Worm (Caenorhabditis elegans) whole organism, L4 larva: ENCODE measurements around the gene srn-1.

Experiments
- D1046.2 ChIP-seq: fragments of 200-800 bp; sonication (Bioruptor generic); IDR thresholded peaks from 2 replicates; pipeline ENCODE4 v1.3.6; 2022; ENCODE audit warnings: missing genetic modification characterization, missing compliant biosample characterization
- F10B5.3 ChIP-seq: sonication (generic microtip); optimal IDR thresholded peaks from 2 replicates; lab custom pipeline; 2016; ENCODE audit warnings: mild to moderate bottlenecking, missing genetic modification characterization, missing compliant biosample characterization
- F26F4.8 ChIP-seq: fragments of 200-800 bp; sonication (Bioruptor generic); conservative IDR thresholded peaks from 2 replicates; pipeline ENCODE4 v1.3.6; 2022; ENCODE audit warnings: missing genetic modification characterization, missing compliant biosample characterization
- T26A8.4 ChIP-seq: fragments of 200-800 bp; sonication (Bioruptor generic); IDR thresholded peaks from 2 replicates; pipeline ENCODE4 v1.3.6; 2022; ENCODE audit warnings: missing genetic modification characterization, missing compliant biosample characterization
- Y48G9A.11 ChIP-seq: fragments of 200-800 bp; sonication (Bioruptor generic); IDR thresholded peaks from 2 replicates; pipeline ENCODE4 v1.3.6; 2022; ENCODE audit warnings: missing genetic modification reagents, missing genetic modification characterization, missing compliant biosample characterization
- Y5F2A.4 ChIP-seq: fragments of 200-800 bp; sonication (Bioruptor generic); optimal IDR thresholded peaks from 2 replicates; lab custom pipeline; 2018; ENCODE audit warnings: mild to moderate bottlenecking, missing genetic modification characterization, missing compliant biosample characterization
- Y75B8A.6 ChIP-seq: fragments of 200-800 bp; sonication (Bioruptor generic); IDR thresholded peaks from 2 replicates; pipeline ENCODE4 v1.3.6; 2022; ENCODE audit warnings: missing genetic modification reagents, missing genetic modification characterization, missing compliant biosample characterization
- ZK337.2 ChIP-seq: fragments of 200-800 bp; sonication (Bioruptor generic); IDR thresholded peaks from 2 replicates; pipeline ENCODE4 v1.3.6; 2022; ENCODE audit warnings: missing genetic modification reagents, missing genetic modification characterization, missing compliant biosample characterization
- ZK546.5 ChIP-seq, 2 experiments: sonication (generic microtip); optimal IDR thresholded peaks; 2 replicates each; lab custom pipeline; 2017; ENCODE audit warnings: missing biosample characterization in 2 of 2, missing genetic modification characterization in 2 of 2
- ama-1 ChIP-seq: fragments of 150-350 bp; optimal IDR thresholded peaks from 2 replicates; lab custom pipeline; 2014; ENCODE audit warnings: inconsistent platforms, mixed read lengths
- attf-4 ChIP-seq: sonication (generic microtip); optimal IDR thresholded peaks from 3 replicates; lab custom pipeline; 2017; ENCODE audit warnings: missing biosample characterization, missing genetic modification characterization
- ceh-28 ChIP-seq: fragments of 150-350 bp; optimal IDR thresholded peaks from 2 replicates; lab custom pipeline; 2014; ENCODE audit warnings: missing biosample characterization, missing genetic modification reagents, missing genetic modification characterization
- ceh-32 ChIP-seq: sonication (generic microtip); optimal IDR thresholded peaks from 2 replicates; lab custom pipeline; 2016; ENCODE audit warnings: mild to moderate bottlenecking, missing genetic modification characterization, missing compliant biosample characterization; ENCODE audit not compliant: poor library complexity
- ceh-44 ChIP-seq: fragments of 200-800 bp; sonication (Bioruptor generic); IDR thresholded peaks from 2 replicates; pipeline ENCODE4 v1.3.6; 2022; ENCODE audit warnings: missing genetic modification reagents, missing genetic modification characterization, missing compliant biosample characterization
- ceh-82 ChIP-seq: sonication (generic microtip); optimal IDR thresholded peaks from 2 replicates; lab custom pipeline; 2017; ENCODE audit warnings: missing biosample characterization, missing genetic modification characterization
- ces-1 ChIP-seq: fragments of 150-350 bp; sonication (generic microtip); optimal IDR thresholded peaks from 4 replicates; lab custom pipeline; 2014; ENCODE audit warnings: missing biosample characterization, missing genetic modification reagents, missing genetic modification characterization
- cey-2 ChIP-seq: sonication (generic microtip); optimal IDR thresholded peaks from 3 replicates; lab custom pipeline; 2017; ENCODE audit warnings: missing genetic modification characterization, mild to moderate bottlenecking, missing compliant biosample characterization, antibody characterized with exemption, borderline replicate concordance; ENCODE audit not compliant: insufficient read depth
- daf-16 ChIP-seq, 3 experiments: sonication (generic microtip); optimal IDR thresholded peaks; 2 replicates each; lab custom pipeline; 2016 to 2017; ENCODE audit warnings: missing genetic modification characterization in 3 of 3, missing genetic modification reagents in 3 of 3, mild to moderate bottlenecking in 2 of 3, missing compliant biosample characterization in 2 of 3, missing biosample characterization in 1 of 3, moderate library complexity in 1 of 3
- daf-8 ChIP-seq: fragments of 200-800 bp; sonication (Bioruptor generic); IDR thresholded peaks from 2 replicates; pipeline ENCODE4 v1.3.6; 2022; ENCODE audit warnings: missing genetic modification characterization, missing compliant biosample characterization
- dmd-8 ChIP-seq: fragments of 200-800 bp; sonication (Bioruptor generic); IDR thresholded peaks from 2 replicates; pipeline ENCODE4 v1.3.6; 2022; ENCODE audit warnings: missing genetic modification characterization, missing compliant biosample characterization
- dpl-1 ChIP-seq: fragments of 150-350 bp; optimal IDR thresholded peaks from 2 replicates; lab custom pipeline; 2014; ENCODE audit warnings: missing biosample characterization, missing genetic modification reagents, missing genetic modification characterization
- duxl-1 ChIP-seq: sonication (generic microtip); optimal IDR thresholded peaks from 2 replicates; lab custom pipeline; 2016; ENCODE audit warnings: mild to moderate bottlenecking, missing genetic modification characterization, moderate library complexity, missing compliant biosample characterization; ENCODE audit not compliant: poor library complexity
- egl-27 ChIP-seq: sonication (generic microtip); optimal IDR thresholded peaks from 3 replicates; lab custom pipeline; 2017; ENCODE audit warnings: missing biosample characterization, missing genetic modification reagents, missing genetic modification characterization
- egl-43 ChIP-seq: fragments of 200-800 bp; sonication (Bioruptor generic); IDR thresholded peaks from 2 replicates; pipeline ENCODE4 v1.3.6; 2022; ENCODE audit warnings: missing genetic modification reagents, missing genetic modification characterization, missing compliant biosample characterization
- hlh-11 ChIP-seq: fragments of 200-800 bp; sonication (Bioruptor generic); optimal IDR thresholded peaks from 2 replicates; lab custom pipeline; 2018; ENCODE audit warnings: mild to moderate bottlenecking, missing genetic modification characterization, missing compliant biosample characterization
- hmg-1.1 ChIP-seq: fragments of 200-800 bp; sonication (Bioruptor generic); IDR thresholded peaks from 2 replicates; pipeline ENCODE4 v1.3.6; 2022; ENCODE audit warnings: missing genetic modification reagents, missing genetic modification characterization, missing compliant biosample characterization
- jun-1 ChIP-seq: fragments of 150-350 bp; optimal IDR thresholded peaks from 2 replicates; lab custom pipeline; 2014; ENCODE audit warnings: missing biosample characterization, missing genetic modification reagents, missing genetic modification characterization
- lin-1 ChIP-seq: fragments of 200-800 bp; sonication (Bioruptor generic); IDR thresholded peaks from 2 replicates; pipeline ENCODE4 v1.3.6; 2022; ENCODE audit warnings: missing genetic modification reagents, missing genetic modification characterization, missing compliant biosample characterization
- lin-13 ChIP-seq: fragments of 150-350 bp; optimal IDR thresholded peaks from 2 replicates; lab custom pipeline; 2014; ENCODE audit warnings: missing biosample characterization, missing genetic modification reagents, missing genetic modification characterization
- lir-3 ChIP-seq: sonication (generic microtip); optimal IDR thresholded peaks from 2 replicates; lab custom pipeline; 2016; ENCODE audit warnings: mild to moderate bottlenecking, missing genetic modification characterization, missing compliant biosample characterization
- lsy-2 ChIP-seq, 2 experiments: fragments of 150-350 bp in 1 of 2; sonication (generic microtip) in 1 of 2; optimal IDR thresholded peaks; 2 replicates each; lab custom pipeline; 2014 to 2017; ENCODE audit warnings: missing biosample characterization in 2 of 2, missing genetic modification characterization in 2 of 2
- mep-1 ChIP-seq: fragments of 150-350 bp; sonication (generic microtip); optimal IDR thresholded peaks from 3 replicates; lab custom pipeline; 2014; ENCODE audit warnings: missing biosample characterization, missing genetic modification characterization
- mxl-2 ChIP-seq: fragments of 200-800 bp; sonication (Bioruptor generic); conservative IDR thresholded peaks from 2 replicates; pipeline ENCODE4 v1.3.6; 2022; ENCODE audit warnings: missing genetic modification reagents, missing genetic modification characterization, missing compliant biosample characterization
- nhr-10 ChIP-seq: fragments of 150-350 bp; optimal IDR thresholded peaks from 2 replicates; lab custom pipeline; 2014; ENCODE audit warnings: missing biosample characterization, missing genetic modification characterization
- nhr-102 ChIP-seq: sonication (generic microtip); optimal IDR thresholded peaks from 2 replicates; lab custom pipeline; 2016; ENCODE audit warnings: mild to moderate bottlenecking, missing genetic modification characterization, moderate library complexity, missing compliant biosample characterization
- nhr-28 ChIP-seq: fragments of 150-350 bp; optimal IDR thresholded peaks from 2 replicates; lab custom pipeline; 2014; ENCODE audit warnings: missing biosample characterization, missing genetic modification characterization
- nhr-41 ChIP-seq: fragments of 200-800 bp; sonication (Bioruptor generic); IDR thresholded peaks from 2 replicates; pipeline ENCODE4 v1.3.6; 2022; ENCODE audit warnings: missing genetic modification reagents, missing genetic modification characterization, missing compliant biosample characterization
- nhr-42 ChIP-seq: fragments of 200-800 bp; sonication (Bioruptor generic); IDR thresholded peaks from 2 replicates; pipeline ENCODE4 v1.3.6; 2022; ENCODE audit warnings: missing genetic modification characterization, missing compliant biosample characterization
- nhr-6 ChIP-seq: fragments of 150-350 bp; optimal IDR thresholded peaks from 2 replicates; lab custom pipeline; 2014; ENCODE audit warnings: missing biosample characterization, missing genetic modification characterization
- pha-4 ChIP-seq, 2 experiments: fragments of 150-350 bp in 1 of 2; fragments of 200-800 bp in 1 of 2; sonication (Bioruptor generic) in 1 of 2; IDR thresholded peaks in 1 of 2; optimal IDR thresholded peaks in 1 of 2; 2 replicates each; pipeline versions ENCODE4 v1.3.6 to Lab custom; 2014 to 2022; ENCODE audit warnings: missing genetic modification characterization in 2 of 2, missing genetic modification reagents in 2 of 2, missing biosample characterization in 1 of 2, missing compliant biosample characterization in 1 of 2
- skn-1 ChIP-seq: fragments of 150-350 bp; optimal IDR thresholded peaks from 2 replicates; lab custom pipeline; 2014; ENCODE audit warnings: missing biosample characterization, missing genetic modification characterization
- snpc-1.2 ChIP-seq: fragments of 200-800 bp; sonication (Bioruptor generic); IDR thresholded peaks from 2 replicates; pipeline ENCODE4 v1.3.6; 2022; ENCODE audit warnings: missing genetic modification reagents, missing genetic modification characterization, missing compliant biosample characterization
- spr-1 ChIP-seq: sonication (generic microtip); optimal IDR thresholded peaks from 2 replicates; lab custom pipeline; 2016; ENCODE audit warnings: mild to moderate bottlenecking, missing genetic modification characterization, missing compliant biosample characterization
- spr-3 ChIP-seq: fragments of 200-800 bp; sonication (Bioruptor generic); optimal IDR thresholded peaks from 2 replicates; lab custom pipeline; 2018; ENCODE audit warnings: mild to moderate bottlenecking, missing genetic modification characterization, missing compliant biosample characterization
- tag-97 ChIP-seq: fragments of 200-800 bp; sonication (Bioruptor generic); IDR thresholded peaks from 2 replicates; pipeline ENCODE4 v1.3.6; 2022; ENCODE audit warnings: missing genetic modification characterization, missing compliant biosample characterization
- vab-7 ChIP-seq: fragments of 200-800 bp; sonication (Bioruptor generic); IDR thresholded peaks from 2 replicates; pipeline ENCODE4 v1.3.6; 2022; ENCODE audit warnings: missing genetic modification reagents, missing genetic modification characterization, missing compliant biosample characterization
- zfp-3 ChIP-seq: fragments of 200-800 bp; sonication (Bioruptor generic); conservative IDR thresholded peaks from 2 replicates; pipeline ENCODE4 v1.3.6; 2022; ENCODE audit warnings: missing genetic modification reagents, missing genetic modification characterization, missing compliant biosample characterization
- zip-11 ChIP-seq: fragments of 200-800 bp; sonication (Bioruptor generic); IDR thresholded peaks from 2 replicates; pipeline ENCODE4 v1.3.6; 2022; ENCODE audit warnings: missing genetic modification characterization, missing compliant biosample characterization
- ztf-11 ChIP-seq: fragments of 150-350 bp; optimal IDR thresholded peaks from 2 replicates; lab custom pipeline; 2014; ENCODE audit warnings: missing biosample characterization, missing genetic modification characterization

srn-1 gene

DNA sequence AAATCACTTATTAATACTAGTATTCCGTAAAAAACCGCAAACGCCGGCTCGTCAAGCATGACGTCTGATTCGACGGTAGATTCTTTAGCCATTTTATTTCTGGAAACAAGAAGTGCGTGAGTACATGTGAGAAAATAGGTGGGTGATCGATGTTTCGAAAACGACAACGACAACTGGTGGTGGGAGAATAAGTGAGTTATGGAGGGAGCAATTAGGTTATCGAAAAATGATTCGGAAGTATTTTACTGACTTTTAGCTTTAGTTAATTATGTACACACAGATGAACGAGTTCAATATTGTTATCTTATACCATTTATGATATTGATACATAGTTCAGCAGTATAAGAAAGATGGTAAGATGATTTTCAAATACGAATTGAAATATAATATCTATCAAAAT, at the start of gene srn-1:
TSS of gene srn-1 (minus strand) at position 101 of the 400 bp plus-strand sequence.
- TF ChIP-seq ceh-32 (tag; lab: Kevin White, UChicago): no peak
- TF ChIP-seq nhr-102 (tag; lab: Kevin White, UChicago): no peak
- no peak for TF ChIP-seq ZK337.2
- TF ChIP-seq mep-1 (tag; lab: Kevin White, UChicago): no peak
- TF ChIP-seq hmg-1.1 (GFP tag; lab: Robert Waterston, UW): no peak
- no peak for TF ChIP-seq ZK546.5 (tag; optimal IDR thresholded peaks at IDR 0.05; lab: Kevin White, UChicago)
- no peak for TF ChIP-seq dpl-1 (GFP tag; lab: Kevin White, UChicago)
- no peak for TF ChIP-seq nhr-10
- no peak for TF ChIP-seq ceh-82 (tag; lab: Kevin White, UChicago)
- no peak for TF ChIP-seq lsy-2 (tag; optimal IDR thresholded peaks at IDR 0.05; lab: Kevin White, UChicago)
- no peak for TF ChIP-seq hlh-11
- no peak for TF ChIP-seq nhr-42
- no peak for TF ChIP-seq T26A8.4 (GFP tag; lab: Robert Waterston, UW)
- TF ChIP-seq ces-1 (GFP tag; lab: Kevin White, UChicago): no peak
- no peak for TF ChIP-seq jun-1
- no peak for TF ChIP-seq attf-4 (tag; lab: Kevin White, UChicago)
- no peak for TF ChIP-seq vab-7
- no peak for TF ChIP-seq ama-1
- TF ChIP-seq D1046.2 (GFP tag; lab: Robert Waterston, UW): no peak
- TF ChIP-seq Y48G9A.11 (GFP tag; lab: Robert Waterston, UW): no peak

DNA sequence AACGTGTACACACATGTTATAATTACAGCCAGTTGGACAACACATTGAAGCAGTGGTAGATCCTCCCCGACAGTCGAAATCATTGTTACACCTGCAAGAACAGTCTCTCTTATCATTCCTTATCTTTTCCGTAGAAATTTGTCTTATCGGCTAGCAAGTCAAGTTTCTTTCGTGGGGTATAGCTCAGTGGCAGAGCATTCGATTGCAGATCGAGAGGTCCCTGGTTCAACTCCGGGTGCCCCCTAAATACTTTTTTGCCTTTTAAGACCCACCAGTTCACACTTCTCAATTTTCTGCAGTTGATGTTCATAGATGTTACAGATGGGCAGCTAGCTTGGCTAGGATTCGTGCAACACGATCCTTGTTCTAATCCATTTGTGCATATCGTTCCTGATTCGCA, 49.0 kb upstream of the srn-1 start:
- TF ChIP-seq zip-11 (GFP tag; lab: Robert Waterston, UW) (no peak), Y75B8A.6 (peak; percentile 45; the same call in 1 of the 2 replicates), F26F4.8 (GFP tag; lab: Robert Waterston, UW) (peak; percentile 74; the same call in 1 of the 2 replicates), daf-8 (no peak), daf-16 (GFP tag; optimal IDR thresholded peaks at IDR 0.05; lab: Kevin White, UChicago) (peak in 1 of 2 experiments; percentile 74), daf-16 (tag; optimal IDR thresholded peaks at IDR 0.05; lab: Kevin White, UChicago) (no peak), ztf-11 (tag; lab: Kevin White, UChicago) (no peak), egl-27 (no peak), Y48G9A.11 (GFP tag; lab: Robert Waterston, UW) (peak; percentile 81; the same call in 1 of the 2 replicates), ceh-28 (tag; lab: Kevin White, UChicago) (no peak), jun-1 (no peak), zfp-3 (peak; percentile 66; the same call in 1 of the 2 replicates), snpc-1.2 (GFP tag; lab: Robert Waterston, UW) (peak; percentile 88), nhr-28 (tag; lab: Kevin White, UChicago) (no peak), cey-2 (tag; lab: Kevin White, UChicago) (no peak), nhr-41 (peak; percentile 77; the same call in 1 of the 2 replicates), duxl-1 (tag; lab: Kevin White, UChicago) (peak; percentile 41), Y5F2A.4 (GFP tag; lab: Kevin White, UChicago) (peak; percentile 54), pha-4 (GFP tag; IDR thresholded peaks at IDR 0.05; lab: Robert Waterston, UW) (peak; percentile 85), pha-4 (tag; optimal IDR thresholded peaks at IDR 0.05; lab: Kevin White, UChicago) (no peak), T26A8.4 (GFP tag; lab: Robert Waterston, UW) (no peak), ces-1 (GFP tag; lab: Kevin White, UChicago) (no peak), tag-97 (GFP tag; lab: Robert Waterston, UW) (no peak), ceh-44 (GFP tag; lab: Robert Waterston, UW) (0 out of 2 replicates have a peak, but pooled peaks have one; percentile 53), mxl-2 (peak; percentile 77), dmd-8 (GFP tag; lab: Robert Waterston, UW) (peak; percentile 98), egl-43 (GFP tag; lab: Robert Waterston, UW) (peak; percentile 95), lin-1 (GFP tag; lab: Robert Waterston, UW) (peak; percentile 88), vab-7 (peak; percentile 80), skn-1 (no peak), F10B5.3 (no peak), spr-1 (tag; lab: Kevin White, UChicago) (peak; percentile 58), spr-3 (GFP tag; lab: Kevin White, UChicago) (peak; percentile 15), nhr-6 (tag; lab: Kevin White, UChicago) (no peak), lir-3 (tag; lab: Kevin White, UChicago) (peak; percentile 48), lin-13 (GFP tag; lab: Kevin White, UChicago) (peak; percentile 13)
